Fruit fly (Drosophila melanogaster) whole organism, embryonic: Measurements from ENCODE around the gene mora.

ENCODE experiments used
- Asciz ChIP-seq: fragments of 200-800 bp; sonication (Bioruptor generic); optimal IDR thresholded peaks from 2 replicates; lab custom pipeline; 2017; ENCODE audit warnings: missing biosample characterization, mild to moderate bottlenecking, missing genetic modification characterization, missing genetic modification reagents
- BtbVII ChIP-seq: fragments of 200-800 bp; sonication (Bioruptor generic); optimal IDR thresholded peaks from 3 replicates; lab custom pipeline; 2017; ENCODE audit warnings: missing biosample characterization, mild to moderate bottlenecking, missing genetic modification characterization
- CG11504 ChIP-seq: fragments of 200-800 bp; sonication (Bioruptor generic); optimal IDR thresholded peaks from 3 replicates; lab custom pipeline; 2019; ENCODE audit warnings: missing biosample characterization, mild to moderate bottlenecking, missing genetic modification characterization, moderate library complexity
- CG11560 ChIP-seq: fragments of 200-800 bp; sonication (Bioruptor generic); IDR thresholded peaks from 3 replicates; pipeline ENCODE4 v1.3.6; 2022; ENCODE audit warnings: missing biosample characterization, missing genetic modification characterization
- CG1233 ChIP-seq: fragments of 200-800 bp; sonication (Bioruptor generic); optimal IDR thresholded peaks from 4 replicates; lab custom pipeline; 2018; ENCODE audit warnings: missing biosample characterization, mild to moderate bottlenecking, missing genetic modification characterization
- CG12659 ChIP-seq: fragments of 200-800 bp; sonication (Bioruptor generic); optimal IDR thresholded peaks from 3 replicates; lab custom pipeline; 2017; ENCODE audit warnings: mild to moderate bottlenecking, missing biosample characterization, missing genetic modification reagents, missing genetic modification characterization
- CG13123 ChIP-seq: fragments of 200-800 bp; sonication (Bioruptor generic); optimal IDR thresholded peaks from 2 replicates; lab custom pipeline; 2016; ENCODE audit warnings: missing biosample characterization, missing genetic modification characterization
- CG17186 ChIP-seq: fragments of 200-800 bp; sonication (Bioruptor generic); optimal IDR thresholded peaks from 3 replicates; lab custom pipeline; 2017; ENCODE audit warnings: missing biosample characterization, missing genetic modification reagents, missing genetic modification characterization
- CG17568 ChIP-seq: fragments of 200-800 bp; sonication (Bioruptor generic); optimal IDR thresholded peaks from 2 replicates; lab custom pipeline; 2018; ENCODE audit warnings: missing biosample characterization, mild to moderate bottlenecking, missing genetic modification characterization, moderate library complexity
- CG17912 ChIP-seq: fragments of 200-800 bp; sonication (Bioruptor generic); optimal IDR thresholded peaks from 2 replicates; lab custom pipeline; 2018; ENCODE audit warnings: missing biosample characterization, mild to moderate bottlenecking, missing genetic modification characterization
- CG2712 ChIP-seq: fragments of 200-800 bp; optimal IDR thresholded peaks from 3 replicates; lab custom pipeline; 2019; ENCODE audit warnings: missing biosample characterization, mild to moderate bottlenecking, missing genetic modification characterization, moderate library complexity
- CG2889 ChIP-seq: fragments of 200-800 bp; sonication (Bioruptor generic); IDR thresholded peaks from 3 replicates; pipeline ENCODE4 v1.3.6; 2022; ENCODE audit warnings: missing biosample characterization, missing genetic modification characterization
- CG33213 ChIP-seq: fragments of 200-800 bp; sonication (Bioruptor generic); optimal IDR thresholded peaks from 3 replicates; lab custom pipeline; 2016; ENCODE audit warnings: missing biosample characterization, missing genetic modification characterization
- CG4707 ChIP-seq: fragments of 200-800 bp; sonication (Bioruptor generic); optimal IDR thresholded peaks from 2 replicates; lab custom pipeline; 2018; ENCODE audit warnings: missing biosample characterization, mild to moderate bottlenecking, missing genetic modification characterization, moderate library complexity
- CG6791 ChIP-seq: fragments of 200-800 bp; sonication (Bioruptor generic); IDR thresholded peaks from 3 replicates; pipeline ENCODE4 v1.3.6; 2022; ENCODE audit warnings: missing biosample characterization, missing genetic modification characterization; ENCODE audit not compliant: partially characterized antibody
- Camta ChIP-seq: fragments of 200-800 bp; sonication (Bioruptor generic); optimal IDR thresholded peaks from 2 replicates; lab custom pipeline; 2016; ENCODE audit warnings: missing biosample characterization, missing genetic modification characterization
- Chrac-16 ChIP-seq: fragments of 200-800 bp; sonication (Bioruptor generic); optimal IDR thresholded peaks from 3 replicates; lab custom pipeline; 2016; ENCODE audit warnings: missing biosample characterization, missing genetic modification characterization
- Dp ChIP-seq: fragments of 200-800 bp; sonication (Bioruptor generic); optimal IDR thresholded peaks from 2 replicates; lab custom pipeline; 2018; ENCODE audit warnings: missing biosample characterization, mild to moderate bottlenecking, missing genetic modification characterization, moderate library complexity
- Dref ChIP-seq: fragments of 200-800 bp; sonication (Bioruptor generic); IDR thresholded peaks from 2 replicates; pipeline ENCODE4 v1.3.6; 2022; ENCODE audit warnings: missing biosample characterization, missing genetic modification characterization
- Drgx ChIP-seq: fragments of 200-800 bp; sonication (Bioruptor generic); IDR thresholded peaks from 2 replicates; pipeline ENCODE4 v1.3.6; 2022; ENCODE audit warnings: missing biosample characterization, missing genetic modification characterization
- Elba2 ChIP-seq: fragments of 200-800 bp; sonication (Bioruptor generic); optimal IDR thresholded peaks from 3 replicates; lab custom pipeline; 2016; ENCODE audit warnings: missing biosample characterization, missing genetic modification characterization
- Hand ChIP-seq: fragments of 200-800 bp; sonication (Bioruptor generic); optimal IDR thresholded peaks from 2 replicates; lab custom pipeline; 2017; ENCODE audit warnings: mild to moderate bottlenecking, missing biosample characterization, missing genetic modification reagents, missing genetic modification characterization
- HmgD ChIP-seq: fragments of 200-800 bp; sonication (Bioruptor generic); optimal IDR thresholded peaks from 3 replicates; lab custom pipeline; 2016; ENCODE audit warnings: missing biosample characterization, missing genetic modification characterization
- MESR4 ChIP-seq: fragments of 200-800 bp; sonication (Bioruptor generic); optimal IDR thresholded peaks from 2 replicates; lab custom pipeline; 2018; ENCODE audit warnings: missing biosample characterization, mild to moderate bottlenecking, missing genetic modification characterization, moderate library complexity
- Max ChIP-seq: fragments of 200-800 bp; sonication (Bioruptor generic); optimal IDR thresholded peaks from 2 replicates; lab custom pipeline; 2016; ENCODE audit warnings: missing biosample characterization, mild to moderate bottlenecking, missing genetic modification characterization
- Optix ChIP-seq: fragments of 200-800 bp; sonication (Bioruptor generic); IDR thresholded peaks from 3 replicates; pipeline ENCODE4 v1.3.6; 2022; ENCODE audit warnings: missing biosample characterization, missing genetic modification characterization
- Poxn ChIP-seq: fragments of 200-800 bp; sonication (Bioruptor generic); IDR thresholded peaks from 2 replicates; pipeline ENCODE4 v1.3.6; 2022; ENCODE audit warnings: missing biosample characterization, missing genetic modification characterization
- Sry-β ChIP-seq: fragments of 200-800 bp; sonication (Bioruptor generic); optimal IDR thresholded peaks from 2 replicates; lab custom pipeline; 2018; ENCODE audit warnings: missing biosample characterization, mild to moderate bottlenecking, missing genetic modification characterization, moderate library complexity
- az2 ChIP-seq: fragments of 200-800 bp; sonication (Bioruptor generic); optimal IDR thresholded peaks from 3 replicates; lab custom pipeline; 2016; ENCODE audit warnings: missing biosample characterization, missing genetic modification characterization
- bigmax ChIP-seq: fragments of 200-800 bp; sonication (Bioruptor generic); optimal IDR thresholded peaks from 2 replicates; lab custom pipeline; 2018; ENCODE audit warnings: missing biosample characterization, mild to moderate bottlenecking, missing genetic modification characterization
- chif ChIP-seq, 2 experiments: fragments of 200-800 bp; sonication (Bioruptor generic); optimal IDR thresholded peaks; 3 replicates each; lab custom pipeline; 2016; ENCODE audit warnings: missing biosample characterization in 2 of 2, missing genetic modification characterization in 2 of 2
- chm ChIP-seq: fragments of 200-800 bp; sonication (Bioruptor generic); IDR thresholded peaks from 2 replicates; pipeline ENCODE4 v1.3.6; 2022; ENCODE audit warnings: missing biosample characterization, missing genetic modification characterization
- corto ChIP-seq: fragments of 200-800 bp; sonication (Bioruptor generic); optimal IDR thresholded peaks from 2 replicates; lab custom pipeline; 2016; ENCODE audit warnings: missing biosample characterization, mild to moderate bottlenecking, missing genetic modification characterization, moderate library complexity
- emc ChIP-seq: fragments of 200-800 bp; sonication (Bioruptor generic); optimal IDR thresholded peaks from 2 replicates; lab custom pipeline; 2016; ENCODE audit warnings: missing biosample characterization, missing genetic modification characterization
- ems ChIP-seq: fragments of 200-800 bp; sonication (Bioruptor generic); optimal IDR thresholded peaks from 3 replicates; lab custom pipeline; 2016; ENCODE audit warnings: missing biosample characterization, missing genetic modification characterization
- fd64A ChIP-seq: fragments of 200-800 bp; sonication (Bioruptor generic); optimal IDR thresholded peaks from 3 replicates; lab custom pipeline; 2018; ENCODE audit warnings: missing biosample characterization, mild to moderate bottlenecking, missing genetic modification characterization
- gce ChIP-seq: fragments of 200-800 bp; sonication (Bioruptor generic); IDR thresholded peaks from 3 replicates; pipeline ENCODE4 v1.3.6; 2022; ENCODE audit warnings: missing biosample characterization, missing genetic modification characterization
- jing ChIP-seq: fragments of 200-800 bp; sonication (Bioruptor generic); optimal IDR thresholded peaks from 2 replicates; lab custom pipeline; 2018; ENCODE audit warnings: missing biosample characterization, mild to moderate bottlenecking, missing genetic modification characterization
- nau ChIP-seq: fragments of 200-800 bp; sonication (Bioruptor generic); optimal IDR thresholded peaks from 3 replicates; lab custom pipeline; 2017; ENCODE audit warnings: missing biosample characterization, mild to moderate bottlenecking, missing genetic modification characterization, missing genetic modification reagents
- otp ChIP-seq: fragments of 200-800 bp; sonication (Bioruptor generic); IDR thresholded peaks from 3 replicates; pipeline ENCODE4, ENCODE4 v1.3.6; 2022; ENCODE audit warnings: missing biosample characterization, missing genetic modification characterization
- pum ChIP-seq: fragments of 200-800 bp; sonication (Bioruptor generic); optimal IDR thresholded peaks from 2 replicates; lab custom pipeline; 2016; ENCODE audit warnings: missing biosample characterization, missing genetic modification characterization
- repo ChIP-seq: fragments of 200-800 bp; sonication (Bioruptor generic); optimal IDR thresholded peaks from 2 replicates; lab custom pipeline; 2016; ENCODE audit warnings: missing biosample characterization, missing genetic modification characterization
- run ChIP-seq: fragments of 200-800 bp; sonication (Bioruptor generic); optimal IDR thresholded peaks from 3 replicates; lab custom pipeline; 2018; ENCODE audit warnings: missing biosample characterization, mild to moderate bottlenecking, missing genetic modification characterization
- salm ChIP-seq: fragments of 200-800 bp; sonication (Bioruptor generic); optimal IDR thresholded peaks from 2 replicates; lab custom pipeline; 2018; ENCODE audit warnings: missing biosample characterization, mild to moderate bottlenecking, missing genetic modification characterization
- sd ChIP-seq: fragments of 200-800 bp; sonication (Bioruptor generic); optimal IDR thresholded peaks from 3 replicates; lab custom pipeline; 2018; ENCODE audit warnings: missing biosample characterization, mild to moderate bottlenecking, missing genetic modification characterization, moderate library complexity
- so ChIP-seq: fragments of 200-800 bp; sonication (Bioruptor generic); IDR thresholded peaks from 3 replicates; pipeline ENCODE4 v1.3.6; 2022; ENCODE audit warnings: missing biosample characterization, missing genetic modification characterization
- unpg ChIP-seq: fragments of 200-800 bp; sonication (Bioruptor generic); optimal IDR thresholded peaks from 3 replicates; lab custom pipeline; 2018; ENCODE audit warnings: missing biosample characterization, mild to moderate bottlenecking, missing genetic modification characterization, moderate library complexity
- zf30C ChIP-seq: fragments of 200-800 bp; sonication (Bioruptor generic); optimal IDR thresholded peaks from 3 replicates; lab custom pipeline; 2018; ENCODE audit warnings: missing biosample characterization, mild to moderate bottlenecking, missing genetic modification characterization

Gene mora

DNA sequence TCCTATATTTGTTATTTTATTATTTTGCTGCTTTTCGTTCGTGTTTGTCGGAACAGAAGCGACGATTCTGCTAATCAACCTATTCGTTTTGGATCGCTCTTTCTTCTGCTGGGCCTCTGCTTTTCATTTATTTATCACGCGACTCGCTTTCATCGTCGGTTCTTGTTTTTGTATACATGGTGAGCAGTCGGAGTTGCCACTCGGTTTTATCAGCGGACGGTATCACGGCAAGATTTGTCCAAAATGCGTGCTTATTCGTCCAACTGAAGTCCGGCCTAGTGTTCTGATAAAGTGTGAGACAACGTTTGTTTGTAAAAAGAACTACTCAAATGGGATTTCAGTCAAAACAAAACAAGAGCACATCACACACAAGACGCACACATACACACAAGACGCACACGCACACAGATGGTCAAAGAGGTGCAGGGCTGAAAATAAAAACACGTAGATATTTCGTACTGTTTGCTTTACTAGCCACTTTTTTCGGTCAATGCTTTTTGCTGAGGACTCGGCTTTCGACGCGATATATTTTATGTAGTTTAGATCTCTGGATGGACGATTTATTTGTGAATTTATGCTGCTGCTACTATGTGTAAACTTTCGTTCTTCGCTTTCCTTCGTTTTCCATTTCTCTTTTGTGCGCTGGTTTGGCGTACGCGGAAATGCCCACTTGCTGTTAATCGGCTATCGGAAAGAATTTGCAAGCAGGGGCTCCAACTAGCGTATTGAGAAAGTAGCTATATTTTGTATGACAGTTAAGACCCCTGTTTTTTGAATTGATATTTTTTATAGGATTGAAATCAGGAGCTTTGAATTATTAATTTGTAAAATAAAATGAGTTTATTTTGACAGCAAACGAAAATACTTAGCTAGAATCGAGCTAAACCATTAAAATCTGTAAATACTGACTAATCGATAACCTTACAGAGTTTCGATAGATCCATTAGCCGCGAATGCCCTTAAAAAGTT is 35.5 kb downstream of the mora start, which contains the start of gene twin (continued):
- 0 out of 3 replicates have a peak, but pooled peaks have one; percentile 23 for TF ChIP-seq CG2889
- TF ChIP-seq Asciz (GFP tag; lab: Kevin White, UChicago): no peak
- no peak for TF ChIP-seq fd64A (GFP tag; lab: Kevin White, UChicago)
- TF ChIP-seq pum (GFP tag; lab: Kevin White, UChicago): peak; percentile 70
- peak; percentile 77 for TF ChIP-seq sd (tag; lab: Kevin White, UChicago)
- 0 out of 2 replicates have a peak, but pooled peaks have one; percentile 22 for TF ChIP-seq Poxn
- TF ChIP-seq CG17186 (GFP tag; lab: Kevin White, UChicago): peak; percentile 31
- no peak for TF ChIP-seq Drgx (GFP tag; lab: Robert Waterston, UW)
- peak; percentile 58 for TF ChIP-seq Camta (GFP tag; lab: Kevin White, UChicago)
- peak; percentile 32 for TF ChIP-seq HmgD (GFP tag; lab: Kevin White, UChicago)
- peak; percentile 86 for TF ChIP-seq Sry-β (GFP tag; lab: Kevin White, UChicago)
- TF ChIP-seq bigmax (GFP tag; lab: Kevin White, UChicago): no peak
- no peak for TF ChIP-seq Optix (GFP tag; lab: Robert Waterston, UW)
- TF ChIP-seq az2 (GFP tag; lab: Kevin White, UChicago): peak; percentile 48
- TF ChIP-seq CG1233 (GFP tag; lab: Kevin White, UChicago): peak; percentile 3
- TF ChIP-seq CG17568: no peak
- peak; percentile 14 for TF ChIP-seq emc (GFP tag; lab: Kevin White, UChicago)
- peak; percentile 60 for TF ChIP-seq CG2712 (tag; lab: Kevin White, UChicago)
- TF ChIP-seq otp (GFP tag; lab: Robert Waterston, UW): peak; percentile 63; the same call in 2 of the 3 replicates
- TF ChIP-seq Dref (GFP tag; lab: Robert Waterston, UW): peak; percentile 71
- TF ChIP-seq run: no peak
- no peak for TF ChIP-seq Hand (GFP tag; lab: Kevin White, UChicago)
- TF ChIP-seq CG11504 (tag; lab: Kevin White, UChicago): no peak
- TF ChIP-seq ems (GFP tag; lab: Kevin White, UChicago): peak; percentile 70
- TF ChIP-seq CG17912 (GFP tag; lab: Kevin White, UChicago): no peak
- no peak for TF ChIP-seq corto (GFP tag; lab: Kevin White, UChicago)
- TF ChIP-seq Chrac-16 (GFP tag; lab: Kevin White, UChicago): peak; percentile 64
- TF ChIP-seq Elba2 (GFP tag; lab: Kevin White, UChicago): no peak
- peak; percentile 49 for TF ChIP-seq unpg (GFP tag; lab: Kevin White, UChicago)
- no peak for TF ChIP-seq zf30C (GFP tag; lab: Kevin White, UChicago)
- 0 out of 3 replicates have a peak, but pooled peaks have one; percentile 38 for TF ChIP-seq so (GFP tag; lab: Robert Waterston, UW)
- TF ChIP-seq chm: no peak
- TF ChIP-seq CG33213: peak; percentile 15
- peak; percentile 47 for TF ChIP-seq Max (GFP tag; lab: Kevin White, UChicago)
- no peak for TF ChIP-seq nau (GFP tag; lab: Kevin White, UChicago)
- peak; percentile 68 for TF ChIP-seq CG6791 (GFP tag; lab: Robert Waterston, UW)
- TF ChIP-seq BtbVII (GFP tag; lab: Kevin White, UChicago): no peak
- TF ChIP-seq CG4707 (GFP tag; lab: Kevin White, UChicago): no peak
- TF ChIP-seq CG11560: peak; percentile 58; the same call in 2 of the 3 replicates
- TF ChIP-seq CG13123 (GFP tag; lab: Kevin White, UChicago): no peak
- no peak for TF ChIP-seq salm
- no peak for TF ChIP-seq jing (GFP tag; lab: Kevin White, UChicago)
- TF ChIP-seq gce: no peak
- TF ChIP-seq MESR4 (GFP tag; lab: Kevin White, UChicago): peak; percentile 64
- peak; percentile 73 for TF ChIP-seq CG12659 (GFP tag; lab: Kevin White, UChicago)
- TF ChIP-seq repo: no peak
- peak; percentile 11 to 69 for TF ChIP-seq chif (GFP tag; optimal IDR thresholded peaks at IDR 0.05; lab: Kevin White, UChicago)
- peak; percentile 72 for TF ChIP-seq Dp (GFP tag; lab: Kevin White, UChicago)
